Fruit fly (Drosophila melanogaster) whole organism, embryonic: ENCODE results near the gene Rassf.
A peak's percentile ranks its signal among the peaks of the same experiment; 100 is the strongest.

ENCODE experiments used
- Atf3 ChIP-seq: fragments of 200-800 bp; sonication (Bioruptor generic); optimal IDR thresholded peaks from 3 replicates; lab custom pipeline; 2016; ENCODE audit warnings: missing biosample characterization, missing genetic modification characterization
- B-H2 ChIP-seq: fragments of 200-800 bp; sonication (Bioruptor generic); optimal IDR thresholded peaks from 2 replicates; lab custom pipeline; 2018; ENCODE audit warnings: missing biosample characterization, mild to moderate bottlenecking, missing genetic modification characterization
- CG12769 ChIP-seq: fragments of 200-800 bp; sonication (Bioruptor generic); optimal IDR thresholded peaks from 2 replicates; lab custom pipeline; 2019; ENCODE audit warnings: missing biosample characterization, mild to moderate bottlenecking, missing genetic modification characterization, moderate library complexity
- CG14667 ChIP-seq: fragments of 200-800 bp; sonication (Bioruptor generic); IDR thresholded peaks from 2 replicates; pipeline ENCODE4 v1.3.6; 2022; ENCODE audit warnings: missing biosample characterization, missing genetic modification characterization
- CG14860 ChIP-seq: fragments of 200-800 bp; sonication (Bioruptor generic); IDR thresholded peaks from 3 replicates; pipeline ENCODE4 v1.3.6; 2022; ENCODE audit warnings: missing biosample characterization, missing genetic modification characterization; ENCODE audit not compliant: partially characterized antibody
- CG15479 ChIP-seq: fragments of 200-800 bp; sonication (Bioruptor generic); optimal IDR thresholded peaks from 3 replicates; lab custom pipeline; 2019; ENCODE audit warnings: missing biosample characterization, mild to moderate bottlenecking, missing genetic modification characterization, moderate library complexity
- CG1832 ChIP-seq: fragments of 200-800 bp; sonication (Bioruptor generic); optimal IDR thresholded peaks from 2 replicates; lab custom pipeline; 2017; ENCODE audit warnings: missing biosample characterization, mild to moderate bottlenecking, missing genetic modification characterization, inconsistent platforms
- CG2120 ChIP-seq: fragments of 200-800 bp; sonication (Bioruptor generic); optimal IDR thresholded peaks from 3 replicates; lab custom pipeline; 2016; ENCODE audit warnings: missing biosample characterization, missing genetic modification characterization
- CG2875 ChIP-seq: fragments of 200-800 bp; sonication (Bioruptor generic); optimal IDR thresholded peaks from 2 replicates; lab custom pipeline; 2017; ENCODE audit warnings: missing biosample characterization, mild to moderate bottlenecking, missing genetic modification characterization, missing genetic modification reagents
- CG3163 ChIP-seq: fragments of 200-800 bp; sonication (Bioruptor generic); optimal IDR thresholded peaks from 3 replicates; lab custom pipeline; 2016; ENCODE audit warnings: missing biosample characterization, missing genetic modification characterization
- CG3847 ChIP-seq: fragments of 200-800 bp; sonication (Bioruptor generic); IDR thresholded peaks from 2 replicates; pipeline ENCODE4 v1.3.6; 2022; ENCODE audit warnings: missing biosample characterization, missing genetic modification characterization
- CG4617 ChIP-seq: fragments of 200-800 bp; sonication (Bioruptor generic); optimal IDR thresholded peaks from 3 replicates; lab custom pipeline; 2016; ENCODE audit warnings: missing biosample characterization, missing genetic modification characterization, borderline replicate concordance
- CG4707 ChIP-seq: fragments of 200-800 bp; sonication (Bioruptor generic); optimal IDR thresholded peaks from 2 replicates; lab custom pipeline; 2018; ENCODE audit warnings: missing biosample characterization, mild to moderate bottlenecking, missing genetic modification characterization, moderate library complexity
- CG5953 ChIP-seq: fragments of 200-800 bp; sonication (Bioruptor generic); IDR thresholded peaks from 2 replicates; pipeline ENCODE4 v1.3.6; 2022; ENCODE audit warnings: missing biosample characterization, missing genetic modification characterization
- CG6272 ChIP-seq: fragments of 200-800 bp; sonication (Bioruptor generic); IDR thresholded peaks from 2 replicates; pipeline ENCODE4 v1.3.6; 2022; ENCODE audit warnings: missing biosample characterization, missing genetic modification characterization
- CG9437 ChIP-seq: fragments of 200-800 bp; sonication (Bioruptor generic); optimal IDR thresholded peaks from 2 replicates; lab custom pipeline; 2018; ENCODE audit warnings: missing biosample characterization, mild to moderate bottlenecking, missing genetic modification characterization
- CG9876 ChIP-seq: fragments of 200-800 bp; sonication (Bioruptor generic); optimal IDR thresholded peaks from 2 replicates; lab custom pipeline; 2016; ENCODE audit warnings: missing biosample characterization, missing genetic modification characterization
- D ChIP-seq, 2 experiments: fragments of 200-800 bp in 1 of 2; fragments of >200 bp in 1 of 2; sonication (Bioruptor generic) in 1 of 2; optimal IDR thresholded peaks; 2 replicates in 1 of 2; 3 replicates in 1 of 2; lab custom pipeline; 2017; ENCODE audit warnings: mild to moderate bottlenecking in 1 of 2, missing biosample characterization in 1 of 2, missing genetic modification characterization in 1 of 2, missing genetic modification reagents in 1 of 2
- D19B ChIP-seq: fragments of 200-800 bp; sonication (Bioruptor generic); optimal IDR thresholded peaks from 2 replicates; lab custom pipeline; 2017; ENCODE audit warnings: missing biosample characterization, mild to moderate bottlenecking, missing genetic modification characterization
- Deaf1 ChIP-seq: fragments of 200-800 bp; optimal IDR thresholded peaks from 3 replicates; lab custom pipeline; 2019; ENCODE audit warnings: missing biosample characterization, mild to moderate bottlenecking, missing genetic modification characterization, moderate library complexity
- Dek ChIP-seq: fragments of 200-800 bp; sonication (Bioruptor generic); optimal IDR thresholded peaks from 3 replicates; lab custom pipeline; 2019; ENCODE audit warnings: missing biosample characterization, mild to moderate bottlenecking, missing genetic modification characterization, moderate library complexity
- Ets97D ChIP-seq: fragments of 200-800 bp; sonication (Bioruptor generic); optimal IDR thresholded peaks from 3 replicates; lab custom pipeline; 2016; ENCODE audit warnings: missing biosample characterization, missing genetic modification characterization
- Gsc ChIP-seq: fragments of 200-800 bp; sonication (Bioruptor generic); IDR thresholded peaks from 2 replicates; pipeline ENCODE4 v1.3.6; 2022; ENCODE audit warnings: missing biosample characterization, missing genetic modification characterization
- HLH4C ChIP-seq: fragments of 200-800 bp; sonication (Bioruptor generic); IDR thresholded peaks from 3 replicates; pipeline ENCODE4 v1.3.6; 2022; ENCODE audit warnings: missing biosample characterization, missing genetic modification characterization; ENCODE audit not compliant: partially characterized antibody
- Hey ChIP-seq: fragments of 200-800 bp; sonication (Bioruptor generic); optimal IDR thresholded peaks from 3 replicates; lab custom pipeline; 2018; ENCODE audit warnings: missing biosample characterization, mild to moderate bottlenecking, missing genetic modification characterization
- MESR4 ChIP-seq: fragments of 200-800 bp; sonication (Bioruptor generic); optimal IDR thresholded peaks from 2 replicates; lab custom pipeline; 2018; ENCODE audit warnings: missing biosample characterization, mild to moderate bottlenecking, missing genetic modification characterization, moderate library complexity
- Mad ChIP-seq: fragments of 200-800 bp; sonication (Bioruptor generic); optimal IDR thresholded peaks from 2 replicates; lab custom pipeline; 2016; ENCODE audit warnings: missing biosample characterization, missing genetic modification characterization
- Mrtf ChIP-seq: fragments of 200-800 bp; sonication (Bioruptor generic); IDR thresholded peaks from 3 replicates; pipeline ENCODE4 v1.3.6; 2022; ENCODE audit warnings: missing biosample characterization, missing genetic modification characterization
- Scr ChIP-seq: fragments of 200-800 bp; sonication (Bioruptor generic); IDR thresholded peaks from 2 replicates; pipeline ENCODE4 v1.3.6; 2022; ENCODE audit warnings: missing biosample characterization, missing genetic modification characterization; ENCODE audit not compliant: partially characterized antibody
- Six4 ChIP-seq: fragments of 200-800 bp; sonication (Bioruptor generic); optimal IDR thresholded peaks from 2 replicates; lab custom pipeline; 2016; ENCODE audit warnings: missing biosample characterization, missing genetic modification characterization
- Sox100B ChIP-seq: fragments of 200-800 bp; sonication (Bioruptor generic); optimal IDR thresholded peaks from 3 replicates; lab custom pipeline; 2018; ENCODE audit warnings: missing biosample characterization, mild to moderate bottlenecking, missing genetic modification characterization
- Sry-β ChIP-seq: fragments of 200-800 bp; sonication (Bioruptor generic); optimal IDR thresholded peaks from 2 replicates; lab custom pipeline; 2018; ENCODE audit warnings: missing biosample characterization, mild to moderate bottlenecking, missing genetic modification characterization, moderate library complexity
- abd-A ChIP-seq: fragments of 200-800 bp; sonication (Bioruptor generic); optimal IDR thresholded peaks from 3 replicates; lab custom pipeline; 2019; ENCODE audit warnings: missing biosample characterization, mild to moderate bottlenecking, missing genetic modification characterization, moderate library complexity
- cad ChIP-seq: fragments of >200 bp; optimal IDR thresholded peaks from 2 replicates; lab custom pipeline; 2017; ENCODE audit warnings: missing biosample characterization, missing genetic modification characterization
- corto ChIP-seq: fragments of 200-800 bp; sonication (Bioruptor generic); optimal IDR thresholded peaks from 2 replicates; lab custom pipeline; 2016; ENCODE audit warnings: missing biosample characterization, mild to moderate bottlenecking, missing genetic modification characterization, moderate library complexity
- dysf ChIP-seq: fragments of 200-800 bp; sonication (Bioruptor generic); IDR thresholded peaks from 3 replicates; pipeline ENCODE4 v1.3.6; 2022; ENCODE audit warnings: missing biosample characterization, missing genetic modification characterization
- gcm ChIP-seq: fragments of 200-800 bp; sonication (Bioruptor generic); optimal IDR thresholded peaks from 2 replicates; lab custom pipeline; 2019; ENCODE audit warnings: missing biosample characterization, mild to moderate bottlenecking, missing genetic modification characterization, moderate library complexity
- gem ChIP-seq: fragments of 200-800 bp; sonication (Bioruptor generic); optimal IDR thresholded peaks from 2 replicates; lab custom pipeline; 2019; ENCODE audit warnings: missing biosample characterization, mild to moderate bottlenecking, missing genetic modification characterization, moderate library complexity
- hkb ChIP-seq, 2 experiments: fragments of 200-800 bp in 1 of 2; fragments of >200 bp in 1 of 2; sonication (Bioruptor generic) in 1 of 2; IDR thresholded peaks in 1 of 2; optimal IDR thresholded peaks in 1 of 2; 2 replicates each; pipeline versions ENCODE4 v1.3.6 to Lab custom; 2017 to 2022; ENCODE audit warnings: missing biosample characterization in 1 of 2, missing genetic modification characterization in 1 of 2
- p53 ChIP-seq: fragments of 200-800 bp; sonication (Bioruptor generic); optimal IDR thresholded peaks from 2 replicates; lab custom pipeline; 2016; ENCODE audit warnings: missing biosample characterization, missing genetic modification characterization
- salm ChIP-seq: fragments of 200-800 bp; sonication (Bioruptor generic); optimal IDR thresholded peaks from 2 replicates; lab custom pipeline; 2018; ENCODE audit warnings: missing biosample characterization, mild to moderate bottlenecking, missing genetic modification characterization
- schlank ChIP-seq: fragments of 200-800 bp; sonication (Bioruptor generic); optimal IDR thresholded peaks from 2 replicates; lab custom pipeline; 2018; ENCODE audit warnings: missing biosample characterization, mild to moderate bottlenecking, missing genetic modification characterization
- sd ChIP-seq: fragments of 200-800 bp; sonication (Bioruptor generic); optimal IDR thresholded peaks from 3 replicates; lab custom pipeline; 2018; ENCODE audit warnings: missing biosample characterization, mild to moderate bottlenecking, missing genetic modification characterization, moderate library complexity
- sens ChIP-seq: fragments of 200-800 bp; sonication (Bioruptor generic); peaks from one replicate; lab custom pipeline; 2016; ENCODE audit warnings: missing biosample characterization, missing genetic modification characterization
- sna ChIP-seq: fragments of 200-800 bp; sonication (Bioruptor generic); IDR thresholded peaks from 2 replicates; pipeline ENCODE4 v1.3.6; 2022; ENCODE audit warnings: missing biosample characterization, missing genetic modification characterization; ENCODE audit not compliant: partially characterized antibody
- tll ChIP-seq, 2 experiments: fragments of 200-800 bp in 1 of 2; fragments of >200 bp in 1 of 2; sonication (Bioruptor generic) in 1 of 2; optimal IDR thresholded peaks; 2 replicates each; lab custom pipeline; 2017 to 2019; ENCODE audit warnings: missing biosample characterization in 2 of 2, missing genetic modification characterization in 2 of 2, mild to moderate bottlenecking in 1 of 2, moderate library complexity in 1 of 2
- tup ChIP-seq: fragments of 200-800 bp; sonication (Bioruptor generic); optimal IDR thresholded peaks from 2 replicates; lab custom pipeline; 2016; ENCODE audit warnings: missing biosample characterization, mild to moderate bottlenecking, missing genetic modification characterization, moderate library complexity
- unpg ChIP-seq: fragments of 200-800 bp; sonication (Bioruptor generic); optimal IDR thresholded peaks from 3 replicates; lab custom pipeline; 2018; ENCODE audit warnings: missing biosample characterization, mild to moderate bottlenecking, missing genetic modification characterization, moderate library complexity

Gene Rassf

DNA sequence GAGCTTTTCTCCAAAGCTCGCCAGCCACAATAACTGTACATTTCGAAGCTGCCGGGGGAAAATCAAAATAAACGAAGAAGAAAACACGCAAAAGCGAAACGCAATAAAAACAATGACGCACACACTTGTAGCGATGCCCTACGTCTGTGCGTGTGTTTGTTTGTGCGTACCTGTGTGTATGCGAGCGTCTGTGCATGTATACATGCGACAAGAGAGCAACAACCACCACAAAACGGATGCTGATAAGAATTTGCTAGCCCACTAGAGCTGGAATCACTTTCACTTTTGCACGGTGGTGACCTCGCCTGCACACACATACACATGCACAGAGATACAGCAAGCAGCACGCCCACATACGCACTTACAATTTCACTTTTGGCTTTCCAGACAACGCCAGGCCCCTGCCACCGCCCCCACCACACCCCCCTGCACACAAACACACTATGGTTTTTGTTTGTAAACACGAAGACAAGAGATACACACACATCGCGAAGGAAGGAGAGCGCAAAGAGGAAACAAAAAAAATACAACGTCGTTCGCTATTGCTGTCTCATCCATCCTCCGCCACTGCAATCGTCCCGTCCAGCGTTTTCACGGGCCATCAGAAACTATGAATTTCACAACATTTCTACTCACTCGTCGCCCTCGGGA lies 39.3 kb upstream of the Rassf start (continued):
- TF ChIP-seq B-H2 (GFP tag; lab: Kevin White, UChicago) (peak; percentile 9), Six4 (no peak), CG14860 (GFP tag; lab: Robert Waterston, UW) (no peak), unpg (GFP tag; lab: Kevin White, UChicago) (no peak), corto (GFP tag; lab: Kevin White, UChicago) (no peak), CG9437 (peak; percentile 42), abd-A (peak; percentile 91), Dek (tag; lab: Kevin White, UChicago) (peak; percentile 13), CG2875 (peak; percentile 4), hkb (optimal IDR thresholded peaks at IDR 0.05; lab: Kevin White, UChicago) (no peak), hkb (GFP tag; IDR thresholded peaks at IDR 0.05; lab: Robert Waterston, UW) (peak; percentile 34; the same call in 1 of the 2 replicates), Hey (peak; percentile 54), CG9876 (GFP tag; lab: Kevin White, UChicago) (no peak), sd (tag; lab: Kevin White, UChicago) (peak; percentile 59), Mrtf (GFP tag; lab: Robert Waterston, UW) (no peak), Atf3 (peak; percentile 5)

dm6 chr3R:23156347-23156864 lies 38.7 kb upstream of the Rassf start:
- no peak for TF ChIP-seq tup (GFP tag; lab: Kevin White, UChicago)
- TF ChIP-seq salm (tag; lab: Kevin White, UChicago), result no peak
- no peak for TF ChIP-seq D (optimal IDR thresholded peaks at IDR 0.05; lab: Kevin White, UChicago)
- TF ChIP-seq D (GFP tag; optimal IDR thresholded peaks at IDR 0.05; lab: Kevin White, UChicago), result no peak
- TF ChIP-seq CG4707, result no peak
- TF ChIP-seq tll (GFP tag; optimal IDR thresholded peaks at IDR 0.05; lab: Kevin White, UChicago), result no peak
- TF ChIP-seq CG3847, result no peak
- TF ChIP-seq CG4617, result no peak
- no peak for TF ChIP-seq Mad
- no peak for TF ChIP-seq sna (GFP tag; lab: Robert Waterston, UW)
- TF ChIP-seq Deaf1 (tag; lab: Kevin White, UChicago), result no peak
- TF ChIP-seq sens (GFP tag; lab: Kevin White, UChicago), result peak; percentile 58
- TF ChIP-seq Ets97D (GFP tag; lab: Kevin White, UChicago), result no peak
- TF ChIP-seq CG15479, result no peak
- 0 out of 3 replicates have a peak, but pooled peaks have one; percentile 18 for TF ChIP-seq dysf (GFP tag; lab: Robert Waterston, UW)
- TF ChIP-seq p53 (GFP tag; lab: Kevin White, UChicago), result no peak
- no peak for TF ChIP-seq Sry-β (GFP tag; lab: Kevin White, UChicago)
- peak; percentile 3 for TF ChIP-seq gem (tag; lab: Kevin White, UChicago)
- TF ChIP-seq cad (GFP tag; lab: Kevin White, UChicago), result no peak
- TF ChIP-seq D19B (GFP tag; lab: Kevin White, UChicago), result peak; percentile 90
- no peak for TF ChIP-seq Gsc (GFP tag; lab: Robert Waterston, UW)
- TF ChIP-seq gcm (GFP tag; lab: Kevin White, UChicago), result no peak
- TF ChIP-seq CG6272 (GFP tag; lab: Robert Waterston, UW), result no peak
- TF ChIP-seq CG3163 (GFP tag; lab: Kevin White, UChicago), result no peak
- TF ChIP-seq CG1832 (GFP tag; lab: Kevin White, UChicago), result no peak
- no peak for TF ChIP-seq Sox100B (GFP tag; lab: Kevin White, UChicago)
- TF ChIP-seq CG12769 (tag; lab: Kevin White, UChicago), result no peak
- TF ChIP-seq CG14667 (GFP tag; lab: Robert Waterston, UW), result no peak
- peak; percentile 50 for TF ChIP-seq CG2120 (GFP tag; lab: Kevin White, UChicago)
- TF ChIP-seq schlank (tag; lab: Kevin White, UChicago), result no peak
- no peak for TF ChIP-seq HLH4C (GFP tag; lab: Robert Waterston, UW)
- TF ChIP-seq MESR4 (GFP tag; lab: Kevin White, UChicago), result no peak
- TF ChIP-seq CG5953 (GFP tag; lab: Robert Waterston, UW), result no peak
- TF ChIP-seq Scr, result no peak
